Worm (Caenorhabditis elegans): ENCODE data around the gene Y17D7C.6.

DNA sequence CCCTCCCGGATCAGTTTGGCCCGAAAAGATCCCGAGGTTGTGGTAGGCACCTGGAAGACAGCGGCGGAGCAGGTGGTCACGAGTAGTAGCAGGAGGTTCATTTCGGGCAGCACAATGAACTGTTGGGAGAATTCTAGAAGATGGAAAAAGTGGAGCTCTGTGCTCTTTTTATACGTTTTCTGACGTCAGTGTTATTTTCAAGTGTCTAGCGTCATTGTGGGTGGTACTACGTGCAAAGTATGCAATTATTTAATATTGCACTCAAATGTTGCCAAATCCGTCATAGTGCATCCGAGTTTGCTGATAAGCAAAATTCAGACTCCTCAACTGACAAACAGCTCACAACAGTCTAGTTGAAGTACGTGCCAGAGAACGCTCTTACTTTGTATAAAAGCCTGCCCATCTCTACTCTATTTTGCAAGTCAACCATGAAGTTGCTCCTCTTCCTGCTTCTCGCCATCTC, 22.0 kb downstream of the Y17D7C.6 start, which contains the start of the genes asp-18 and scl-19:
- no peak for TF ChIP-seq him-1 (tag; optimal IDR thresholded peaks at IDR 0.05)
- no peak for TF ChIP-seq dao-5 (tag; optimal IDR thresholded peaks at IDR 0.05)
- no peak for TF ChIP-seq W03F9.2 (tag; optimal IDR thresholded peaks at IDR 0.05)

Data from whole organism, L4/young adult.